Fruit fly (Drosophila melanogaster) whole organism, wandering third instar larva: ENCODE data around the gene kst.

Experiments used
- Abd-B ChIP-seq: fragments of >200 bp; optimal IDR thresholded peaks from 2 replicates; lab custom pipeline; 2017; ENCODE audit warnings: missing biosample characterization, missing genetic modification characterization
- CG32264 ChIP-seq: fragments of 200-800 bp; sonication (Bioruptor generic); optimal IDR thresholded peaks from 2 replicates; lab custom pipeline; 2016; ENCODE audit warnings: missing biosample characterization, missing genetic modification characterization
- CG9705 ChIP-seq: fragments of 200-800 bp; sonication (Bioruptor generic); optimal IDR thresholded peaks from 2 replicates; lab custom pipeline; 2018; ENCODE audit warnings: missing biosample characterization, mild to moderate bottlenecking, missing genetic modification characterization
- CrebA ChIP-seq: fragments of 200-800 bp; sonication (Bioruptor generic); optimal IDR thresholded peaks from 2 replicates; lab custom pipeline; 2016; ENCODE audit warnings: missing biosample characterization, mild to moderate bottlenecking, missing genetic modification characterization, borderline replicate concordance
- Dfd ChIP-seq: fragments of >200 bp; optimal IDR thresholded peaks from 2 replicates; lab custom pipeline; 2017; ENCODE audit warnings: missing biosample characterization, missing genetic modification characterization
- Dif ChIP-seq: fragments of 200-275, 200-300 bp; sonication (Bioruptor generic); optimal IDR thresholded peaks from 2 replicates; lab custom pipeline; 2018; ENCODE audit warnings: missing biosample characterization, missing genetic modification characterization; ENCODE audit not compliant: partially characterized antibody
- GATAd ChIP-seq: sonication (Bioruptor generic); optimal IDR thresholded peaks from 2 replicates; lab custom pipeline; 2016; ENCODE audit warnings: missing biosample characterization, missing genetic modification characterization
- HLH106 ChIP-seq: fragments of 200-800 bp; optimal IDR thresholded peaks from 3 replicates; lab custom pipeline; 2019; ENCODE audit warnings: missing biosample characterization, mild to moderate bottlenecking, missing genetic modification characterization, moderate library complexity
- Hnf4 ChIP-seq: fragments of 200-800 bp; sonication (Bioruptor generic); optimal IDR thresholded peaks from 2 replicates; lab custom pipeline; 2016; ENCODE audit warnings: missing biosample characterization, mild to moderate bottlenecking, missing genetic modification characterization
- Hr78 ChIP-seq: fragments of >200 bp; optimal IDR thresholded peaks from 2 replicates; lab custom pipeline; 2017; ENCODE audit warnings: missing biosample characterization, missing genetic modification characterization
- Hr83 ChIP-seq: fragments of 200-300 bp; sonication (Bioruptor generic); optimal IDR thresholded peaks from 2 replicates; lab custom pipeline; 2016; ENCODE audit warnings: missing biosample characterization, mild to moderate bottlenecking, missing genetic modification characterization, moderate library complexity; ENCODE audit not compliant: poor library complexity, severe bottlenecking
- Jra ChIP-seq: sonication (Bioruptor generic); optimal IDR thresholded peaks from 2 replicates; lab custom pipeline; 2016; ENCODE audit warnings: missing biosample characterization, missing genetic modification characterization
- Mio ChIP-seq: sonication (Bioruptor generic); optimal IDR thresholded peaks from 2 replicates; lab custom pipeline; 2016; ENCODE audit warnings: missing biosample characterization, missing genetic modification characterization
- Myc ChIP-seq: fragments of >200 bp; optimal IDR thresholded peaks from 2 replicates; lab custom pipeline; 2017
- N ChIP-seq: fragments of >200 bp; optimal IDR thresholded peaks from 2 replicates; lab custom pipeline; 2018; ENCODE audit warnings: missing biosample characterization, missing external identifiers, missing genetic modification characterization
- OdsH ChIP-seq: fragments of 200-800 bp; sonication (Bioruptor generic); optimal IDR thresholded peaks from 2 replicates; lab custom pipeline; 2016; ENCODE audit warnings: missing biosample characterization, mild to moderate bottlenecking, missing genetic modification characterization
- Rel ChIP-seq, 2 experiments: fragments of 200-800 bp; sonication (Bioruptor generic) in 1 of 2; optimal IDR thresholded peaks; 2 replicates in 1 of 2; 3 replicates in 1 of 2; lab custom pipeline; 2016 to 2019; ENCODE audit warnings: mild to moderate bottlenecking in 2 of 2, missing biosample characterization in 2 of 2, missing genetic modification characterization in 2 of 2, moderate library complexity in 1 of 2
- Sp1 ChIP-seq: fragments of 200-800 bp; sonication (Bioruptor generic); optimal IDR thresholded peaks from 3 replicates; lab custom pipeline; 2019; ENCODE audit warnings: missing biosample characterization, mild to moderate bottlenecking, missing genetic modification characterization, moderate library complexity
- Vsx2 ChIP-seq: fragments of 200-300, 225-300 bp; sonication (Bioruptor generic); optimal IDR thresholded peaks from 2 replicates; lab custom pipeline; 2018; ENCODE audit warnings: missing biosample characterization, missing genetic modification characterization; ENCODE audit not compliant: partially characterized antibody
- br ChIP-seq: fragments of 200-800 bp; sonication (Bioruptor generic); optimal IDR thresholded peaks from 2 replicates; lab custom pipeline; 2016; ENCODE audit warnings: missing biosample characterization, missing genetic modification characterization
- brk ChIP-seq: fragments of 200-800 bp; sonication (Bioruptor generic); optimal IDR thresholded peaks from 2 replicates; lab custom pipeline; 2016; ENCODE audit warnings: missing biosample characterization, mild to moderate bottlenecking, missing genetic modification characterization
- dl ChIP-seq, 2 experiments: fragments of 175-275, 200-275 bp in 1 of 2; fragments of 200-275 bp in 1 of 2; sonication (Bioruptor generic); optimal IDR thresholded peaks; lab custom pipeline; 2018; ENCODE audit warnings: mild to moderate bottlenecking in 2 of 2, missing biosample characterization in 2 of 2, missing genetic modification characterization in 2 of 2, moderate library complexity in 2 of 2; ENCODE audit not compliant: partially characterized antibody in 2 of 2, insufficient read depth in 1 of 2
- dmrt93B ChIP-seq: fragments of 200-800 bp; sonication (Bioruptor generic); optimal IDR thresholded peaks from 2 replicates; lab custom pipeline; 2018; ENCODE audit warnings: missing biosample characterization, mild to moderate bottlenecking, missing genetic modification characterization
- dsf ChIP-seq: sonication (Bioruptor generic); optimal IDR thresholded peaks from 2 replicates; lab custom pipeline; 2016; ENCODE audit warnings: missing biosample characterization, missing genetic modification characterization, borderline replicate concordance
- ey ChIP-seq: fragments of 200-800 bp; sonication (Bioruptor generic); optimal IDR thresholded peaks from 2 replicates; lab custom pipeline; 2016; ENCODE audit warnings: missing biosample characterization, missing genetic modification characterization
- foxo ChIP-seq, 2 experiments: fragments of 200-800 bp; sonication (Bioruptor generic); optimal IDR thresholded peaks; 2 replicates in 1 of 2; 3 replicates in 1 of 2; lab custom pipeline; 2016 to 2017; ENCODE audit warnings: missing biosample characterization in 2 of 2, missing genetic modification characterization in 2 of 2
- fru ChIP-seq: fragments of 200-800 bp; sonication (Bioruptor generic); optimal IDR thresholded peaks from 3 replicates; lab custom pipeline; 2016; ENCODE audit warnings: missing biosample characterization, mild to moderate bottlenecking, missing genetic modification characterization
- h ChIP-seq: fragments of 200-800 bp; sonication (Bioruptor generic); optimal IDR thresholded peaks from 3 replicates; lab custom pipeline; 2016; ENCODE audit warnings: missing biosample characterization, mild to moderate bottlenecking, missing genetic modification characterization
- jim ChIP-seq: fragments of 175-275, 200-325 bp; sonication (Bioruptor generic); optimal IDR thresholded peaks from 2 replicates; lab custom pipeline; 2016; ENCODE audit warnings: missing biosample characterization, mild to moderate bottlenecking, missing genetic modification characterization
- lola ChIP-seq: fragments of >200 bp; optimal IDR thresholded peaks from 2 replicates; lab custom pipeline; 2017; ENCODE audit warnings: missing biosample characterization, missing genetic modification characterization
- pan ChIP-seq: fragments of >200 bp; optimal IDR thresholded peaks from 2 replicates; lab custom pipeline; 2017
- psq ChIP-seq: fragments of 200-800 bp; sonication (Bioruptor generic); optimal IDR thresholded peaks from 3 replicates; lab custom pipeline; 2017; ENCODE audit warnings: missing biosample characterization, mild to moderate bottlenecking, missing genetic modification characterization, moderate library complexity
- rgr ChIP-seq: fragments of 200-800 bp; sonication (Bioruptor generic); optimal IDR thresholded peaks from 3 replicates; lab custom pipeline; 2016; ENCODE audit warnings: missing biosample characterization, mild to moderate bottlenecking, missing genetic modification characterization
- sage ChIP-seq: fragments of 200-800 bp; sonication (Bioruptor generic); optimal IDR thresholded peaks from 2 replicates; lab custom pipeline; 2016; ENCODE audit warnings: missing biosample characterization, mild to moderate bottlenecking, missing genetic modification characterization
- sv ChIP-seq: fragments of 200-800 bp; sonication (Bioruptor generic); optimal IDR thresholded peaks from 3 replicates; lab custom pipeline; 2016; ENCODE audit warnings: missing biosample characterization, missing genetic modification characterization
- tai ChIP-seq: sonication (Bioruptor generic); optimal IDR thresholded peaks from 2 replicates; lab custom pipeline; 2016; ENCODE audit warnings: missing biosample characterization, missing genetic modification characterization
- usp ChIP-seq: fragments of >200 bp; optimal IDR thresholded peaks from 2 replicates; lab custom pipeline; 2017; ENCODE audit warnings: missing biosample characterization, missing genetic modification characterization
- woc ChIP-seq: sonication (Bioruptor generic); optimal IDR thresholded peaks from 2 replicates; lab custom pipeline; 2016; ENCODE audit warnings: missing biosample characterization, mild to moderate bottlenecking, missing genetic modification characterization

kst gene

dm6 chr3L:3390525-3390924 is 53.9 kb downstream of the kst start:
- TF ChIP-seq Jra (GFP tag; lab: Kevin White, UChicago) (no peak), h (GFP tag; lab: Kevin White, UChicago) (peak; percentile 8), fru (GFP tag; lab: Kevin White, UChicago) (peak; percentile 2), Rel (GFP tag; optimal IDR thresholded peaks at IDR 0.05; lab: Kevin White, UChicago) (no peak), Rel (tag; optimal IDR thresholded peaks at IDR 0.05; lab: Kevin White, UChicago) (no peak), br (GFP tag; lab: Kevin White, UChicago) (no peak)

- TF ChIP-seq h (GFP tag; lab: Kevin White, UChicago) (peak; percentile 75), rgr (GFP tag; lab: Kevin White, UChicago) (peak; percentile 60), Vsx2 (no peak), Abd-B (GFP tag; lab: Kevin White, UChicago) (no peak), Sp1 (GFP tag; lab: Kevin White, UChicago) (peak; percentile 57), foxo (GFP tag; optimal IDR thresholded peaks at IDR 0.05; lab: Kevin White, UChicago) (peak in 1 of 2 experiments; percentile 64), CG32264 (GFP tag; lab: Kevin White, UChicago) (no peak), Hr78 (no peak), HLH106 (tag; lab: Kevin White, UChicago) (peak; percentile 54), Hnf4 (peak; percentile 6), lola (GFP tag; lab: Kevin White, UChicago) (no peak), fru (GFP tag; lab: Kevin White, UChicago) (peak; percentile 79), pan (lab: Kevin White, UChicago) (no peak), br (GFP tag; lab: Kevin White, UChicago) (peak; percentile 66), Mio (GFP tag; lab: Kevin White, UChicago) (no peak), ey (peak; percentile 77), N (GFP tag; lab: Kevin White, UChicago) (no peak), sv (no peak), dmrt93B (GFP tag; lab: Kevin White, UChicago) (peak; percentile 30), OdsH (GFP tag; lab: Kevin White, UChicago) (peak; percentile 72), Dif (GFP tag; lab: Kevin White, UChicago) (no peak), psq (GFP tag; lab: Kevin White, UChicago) (peak; percentile 53), Jra (GFP tag; lab: Kevin White, UChicago) (no peak), Hr83 (GFP tag; lab: Kevin White, UChicago) (no peak), Myc (lab: Kevin White, UChicago) (no peak), woc (GFP tag; lab: Kevin White, UChicago) (peak; percentile 64)
- TF ChIP-seq, all 38 proteins: peak for 13
These were observed 55.2 kb downstream of the kst start for dm6 chr3L:3391871-3392270.

- TF ChIP-seq br (GFP tag; lab: Kevin White, UChicago) (no peak), Jra (GFP tag; lab: Kevin White, UChicago) (peak; percentile 81), sage (GFP tag; lab: Kevin White, UChicago) (peak; percentile 26), fru (GFP tag; lab: Kevin White, UChicago) (peak; percentile 97), OdsH (GFP tag; lab: Kevin White, UChicago) (no peak), CG32264 (GFP tag; lab: Kevin White, UChicago) (peak; percentile 85), psq (GFP tag; lab: Kevin White, UChicago) (peak; percentile 98), usp (GFP tag; lab: Kevin White, UChicago) (no peak), dsf (no peak), jim (GFP tag; lab: Kevin White, UChicago) (no peak), Vsx2 (no peak), Myc (lab: Kevin White, UChicago) (no peak), woc (GFP tag; lab: Kevin White, UChicago) (peak; percentile 99), Dif (GFP tag; lab: Kevin White, UChicago) (no peak), pan (lab: Kevin White, UChicago) (no peak), Hnf4 (peak; percentile 55), dmrt93B (GFP tag; lab: Kevin White, UChicago) (peak; percentile 75), Hr83 (GFP tag; lab: Kevin White, UChicago) (no peak), ey (no peak), HLH106 (tag; lab: Kevin White, UChicago) (peak; percentile 95), tai (GFP tag; lab: Kevin White, UChicago) (no peak), h (GFP tag; lab: Kevin White, UChicago) (no peak), CrebA (no peak), dl (GFP tag; optimal IDR thresholded peaks at IDR 0.05; lab: Kevin White, UChicago; ENCODE audit: insufficient read depth in 1 of 2, partially characterized antibody in 2 of 2) (no peak), sv (no peak), Sp1 (GFP tag; lab: Kevin White, UChicago) (peak; percentile 95), foxo (GFP tag; optimal IDR thresholded peaks at IDR 0.05; lab: Kevin White, UChicago) (peak; percentile 36 to 93), N (GFP tag; lab: Kevin White, UChicago) (no peak), Dfd (GFP tag; lab: Kevin White, UChicago) (peak; percentile 64), lola (GFP tag; lab: Kevin White, UChicago) (no peak), rgr (GFP tag; lab: Kevin White, UChicago) (no peak), GATAd (GFP tag; lab: Kevin White, UChicago) (no peak), CG9705 (peak; percentile 90), Rel (GFP tag; optimal IDR thresholded peaks at IDR 0.05; lab: Kevin White, UChicago) (no peak), Rel (tag; optimal IDR thresholded peaks at IDR 0.05; lab: Kevin White, UChicago) (peak; percentile 84), Abd-B (GFP tag; lab: Kevin White, UChicago) (no peak), Hr78 (no peak), brk (GFP tag; lab: Kevin White, UChicago) (no peak)
These were observed 57.5 kb downstream of the kst start for dm6 chr3L:3393951-3394834.
